Fruit fly (Drosophila melanogaster) whole organism, embryonic: ENCODE measurements around the gene ND-MNLL.

Source experiments
- CG10654 ChIP-seq: fragments of 200-800 bp; sonication (Bioruptor generic); optimal IDR thresholded peaks from 2 replicates; lab custom pipeline; 2016; ENCODE audit warnings: missing biosample characterization, missing genetic modification characterization
- CG12155 ChIP-seq: fragments of 200-800 bp; sonication (Bioruptor generic); optimal IDR thresholded peaks from 3 replicates; lab custom pipeline; 2016; ENCODE audit warnings: missing biosample characterization, missing genetic modification characterization
- CG1233 ChIP-seq: fragments of 200-800 bp; sonication (Bioruptor generic); optimal IDR thresholded peaks from 4 replicates; lab custom pipeline; 2018; ENCODE audit warnings: missing biosample characterization, mild to moderate bottlenecking, missing genetic modification characterization
- CG14965 ChIP-seq: fragments of 200-800 bp; sonication (Bioruptor generic); optimal IDR thresholded peaks from 2 replicates; lab custom pipeline; 2016; ENCODE audit warnings: missing biosample characterization, missing genetic modification characterization, borderline replicate concordance
- CG17186 ChIP-seq: fragments of 200-800 bp; sonication (Bioruptor generic); optimal IDR thresholded peaks from 3 replicates; lab custom pipeline; 2017; ENCODE audit warnings: missing biosample characterization, missing genetic modification reagents, missing genetic modification characterization
- CG2120 ChIP-seq: fragments of 200-800 bp; sonication (Bioruptor generic); optimal IDR thresholded peaks from 3 replicates; lab custom pipeline; 2016; ENCODE audit warnings: missing biosample characterization, missing genetic modification characterization
- CG33213 ChIP-seq: fragments of 200-800 bp; sonication (Bioruptor generic); optimal IDR thresholded peaks from 3 replicates; lab custom pipeline; 2016; ENCODE audit warnings: missing biosample characterization, missing genetic modification characterization
- CG34224 ChIP-seq: fragments of 200-800 bp; sonication (Bioruptor generic); IDR thresholded peaks from 3 replicates; pipeline ENCODE4 v1.3.6; 2022; ENCODE audit warnings: missing biosample characterization, missing genetic modification characterization; ENCODE audit not compliant: partially characterized antibody
- CG4424 ChIP-seq: fragments of 200-800 bp; sonication (Bioruptor generic); optimal IDR thresholded peaks from 3 replicates; lab custom pipeline; 2016; ENCODE audit warnings: missing biosample characterization, missing genetic modification characterization
- CG6813 ChIP-seq: fragments of 200-800 bp; sonication (Bioruptor generic); optimal IDR thresholded peaks from 2 replicates; lab custom pipeline; 2017; ENCODE audit warnings: missing biosample characterization, missing genetic modification characterization, mild to moderate bottlenecking, moderate library complexity, missing genetic modification reagents
- CG7271 ChIP-seq: fragments of 200-800 bp; sonication (Bioruptor generic); optimal IDR thresholded peaks from 2 replicates; lab custom pipeline; 2018; ENCODE audit warnings: missing biosample characterization, mild to moderate bottlenecking, missing genetic modification characterization, moderate library complexity
- CG7372 ChIP-seq: fragments of 200-800 bp; sonication (Bioruptor generic); IDR thresholded peaks from 2 replicates; pipeline ENCODE4 v1.3.6; 2022; ENCODE audit warnings: missing biosample characterization, missing genetic modification characterization
- CG7786 ChIP-seq: fragments of 200-800 bp; sonication (Bioruptor generic); optimal IDR thresholded peaks from 2 replicates; lab custom pipeline; 2016; ENCODE audit warnings: missing biosample characterization, missing genetic modification characterization
- CG7987 ChIP-seq: fragments of 200-800 bp; sonication (Bioruptor generic); optimal IDR thresholded peaks from 2 replicates; lab custom pipeline; 2018; ENCODE audit warnings: missing biosample characterization, mild to moderate bottlenecking, missing genetic modification characterization, moderate library complexity
- CG8359 ChIP-seq: fragments of 200-800 bp; sonication (Bioruptor generic); optimal IDR thresholded peaks from 2 replicates; lab custom pipeline; 2017; ENCODE audit warnings: missing biosample characterization, mild to moderate bottlenecking, missing genetic modification characterization, borderline replicate concordance
- CG8924 ChIP-seq: fragments of 200-800 bp; optimal IDR thresholded peaks from 3 replicates; lab custom pipeline; 2019; ENCODE audit warnings: missing biosample characterization, mild to moderate bottlenecking, missing genetic modification characterization, moderate library complexity
- CG9215 ChIP-seq: fragments of 200-800 bp; sonication (Bioruptor generic); IDR thresholded peaks from 2 replicates; pipeline ENCODE4 v1.3.6; 2022; ENCODE audit warnings: missing biosample characterization, missing genetic modification characterization
- Chrac-16 ChIP-seq: fragments of 200-800 bp; sonication (Bioruptor generic); optimal IDR thresholded peaks from 3 replicates; lab custom pipeline; 2016; ENCODE audit warnings: missing biosample characterization, missing genetic modification characterization
- D ChIP-seq, 2 experiments: fragments of 200-800 bp in 1 of 2; fragments of >200 bp in 1 of 2; sonication (Bioruptor generic) in 1 of 2; optimal IDR thresholded peaks; 2 replicates in 1 of 2; 3 replicates in 1 of 2; lab custom pipeline; 2017; ENCODE audit warnings: mild to moderate bottlenecking in 1 of 2, missing biosample characterization in 1 of 2, missing genetic modification characterization in 1 of 2, missing genetic modification reagents in 1 of 2
- Ets97D ChIP-seq: fragments of 200-800 bp; sonication (Bioruptor generic); optimal IDR thresholded peaks from 3 replicates; lab custom pipeline; 2016; ENCODE audit warnings: missing biosample characterization, missing genetic modification characterization
- HLH3B ChIP-seq: fragments of 200-800 bp; sonication (Bioruptor generic); IDR thresholded peaks from 2 replicates; pipeline ENCODE4 v1.3.6; 2022; ENCODE audit warnings: missing biosample characterization, missing genetic modification characterization
- HLHmδ ChIP-seq: fragments of 200-800 bp; sonication (Bioruptor generic); optimal IDR thresholded peaks from 2 replicates; lab custom pipeline; 2018; ENCODE audit warnings: missing biosample characterization, mild to moderate bottlenecking, missing genetic modification characterization, moderate library complexity
- HmgD ChIP-seq: fragments of 200-800 bp; sonication (Bioruptor generic); optimal IDR thresholded peaks from 3 replicates; lab custom pipeline; 2016; ENCODE audit warnings: missing biosample characterization, missing genetic modification characterization
- HmgZ ChIP-seq: fragments of 200-800 bp; sonication (Bioruptor generic); optimal IDR thresholded peaks from 2 replicates; lab custom pipeline; 2018; ENCODE audit warnings: missing biosample characterization, mild to moderate bottlenecking, missing genetic modification characterization
- MESR4 ChIP-seq: fragments of 200-800 bp; sonication (Bioruptor generic); optimal IDR thresholded peaks from 2 replicates; lab custom pipeline; 2018; ENCODE audit warnings: missing biosample characterization, mild to moderate bottlenecking, missing genetic modification characterization, moderate library complexity
- Nf-YC ChIP-seq: fragments of 200-800 bp; optimal IDR thresholded peaks from 3 replicates; lab custom pipeline; 2019; ENCODE audit warnings: missing biosample characterization, mild to moderate bottlenecking, missing genetic modification characterization, moderate library complexity
- Opbp ChIP-seq: fragments of 200-800 bp; sonication (Bioruptor generic); IDR thresholded peaks from 3 replicates; pipeline ENCODE4 v1.3.6; 2022; ENCODE audit warnings: missing biosample characterization, missing genetic modification characterization; ENCODE audit not compliant: partially characterized antibody
- Pdp1 ChIP-seq, 2 experiments: fragments of 200-800 bp; sonication (Bioruptor generic); optimal IDR thresholded peaks; 3 replicates each; lab custom pipeline; 2016; ENCODE audit warnings: missing biosample characterization in 2 of 2, missing genetic modification characterization in 2 of 2, mild to moderate bottlenecking in 1 of 2, moderate library complexity in 1 of 2
- az2 ChIP-seq: fragments of 200-800 bp; sonication (Bioruptor generic); optimal IDR thresholded peaks from 3 replicates; lab custom pipeline; 2016; ENCODE audit warnings: missing biosample characterization, missing genetic modification characterization
- bigmax ChIP-seq: fragments of 200-800 bp; sonication (Bioruptor generic); optimal IDR thresholded peaks from 2 replicates; lab custom pipeline; 2018; ENCODE audit warnings: missing biosample characterization, mild to moderate bottlenecking, missing genetic modification characterization
- bsh ChIP-seq, 2 experiments: fragments of 200-800 bp; sonication (Bioruptor generic); optimal IDR thresholded peaks; 2 replicates each; lab custom pipeline; 2017 to 2018; ENCODE audit warnings: mild to moderate bottlenecking in 2 of 2, missing biosample characterization in 2 of 2, missing genetic modification characterization in 2 of 2, moderate library complexity in 1 of 2
- crc ChIP-seq: fragments of 200-800 bp; sonication (Bioruptor generic); optimal IDR thresholded peaks from 2 replicates; lab custom pipeline; 2016; ENCODE audit warnings: missing biosample characterization, missing genetic modification characterization
- dimm ChIP-seq: fragments of 200-800 bp; sonication (Bioruptor generic); IDR thresholded peaks from 2 replicates; pipeline ENCODE4 v1.3.6; 2022; ENCODE audit warnings: missing biosample characterization, missing genetic modification characterization
- gce ChIP-seq: fragments of 200-800 bp; sonication (Bioruptor generic); IDR thresholded peaks from 3 replicates; pipeline ENCODE4 v1.3.6; 2022; ENCODE audit warnings: missing biosample characterization, missing genetic modification characterization
- gcm ChIP-seq: fragments of 200-800 bp; sonication (Bioruptor generic); optimal IDR thresholded peaks from 2 replicates; lab custom pipeline; 2019; ENCODE audit warnings: missing biosample characterization, mild to moderate bottlenecking, missing genetic modification characterization, moderate library complexity
- gsb-n ChIP-seq: fragments of 200-800 bp; sonication (Bioruptor generic); optimal IDR thresholded peaks from 3 replicates; lab custom pipeline; 2018; ENCODE audit warnings: missing biosample characterization, mild to moderate bottlenecking, missing genetic modification characterization
- h ChIP-seq: fragments of >200 bp; optimal IDR thresholded peaks from 2 replicates; lab custom pipeline; 2017
- jigr1 ChIP-seq: fragments of 200-800 bp; sonication (Bioruptor generic); IDR thresholded peaks from 3 replicates; pipeline ENCODE4 v1.3.6; 2022; ENCODE audit warnings: missing biosample characterization, missing genetic modification characterization
- kni ChIP-seq: fragments of 200-800 bp; sonication (Bioruptor generic); optimal IDR thresholded peaks from 3 replicates; lab custom pipeline; 2017; ENCODE audit warnings: mild to moderate bottlenecking, missing biosample characterization, missing genetic modification reagents, missing genetic modification characterization
- mirr ChIP-seq: fragments of 200-800 bp; sonication (Bioruptor generic); optimal IDR thresholded peaks from 3 replicates; lab custom pipeline; 2018; ENCODE audit warnings: missing biosample characterization, mild to moderate bottlenecking, missing genetic modification characterization
- oc ChIP-seq: fragments of 200-800 bp; sonication (Bioruptor generic); optimal IDR thresholded peaks from 2 replicates; lab custom pipeline; 2018; ENCODE audit warnings: missing biosample characterization, mild to moderate bottlenecking, missing genetic modification characterization, moderate library complexity
- pb ChIP-seq: fragments of 200-800 bp; sonication (Bioruptor generic); optimal IDR thresholded peaks from 3 replicates; lab custom pipeline; 2016; ENCODE audit warnings: missing biosample characterization, missing genetic modification characterization
- scrt ChIP-seq: fragments of 200-800 bp; sonication (Bioruptor generic); optimal IDR thresholded peaks from 2 replicates; lab custom pipeline; 2018; ENCODE audit warnings: missing biosample characterization, mild to moderate bottlenecking, missing genetic modification characterization, moderate library complexity
- sd ChIP-seq: fragments of 200-800 bp; sonication (Bioruptor generic); optimal IDR thresholded peaks from 3 replicates; lab custom pipeline; 2018; ENCODE audit warnings: missing biosample characterization, mild to moderate bottlenecking, missing genetic modification characterization, moderate library complexity
- stc ChIP-seq: fragments of 200-800 bp; sonication (Bioruptor generic); IDR thresholded peaks from 2 replicates; pipeline ENCODE4 v1.3.6; 2022; ENCODE audit warnings: missing biosample characterization, missing genetic modification characterization
- tap ChIP-seq: fragments of 200-800 bp; optimal IDR thresholded peaks from 3 replicates; lab custom pipeline; 2019; ENCODE audit warnings: missing biosample characterization, mild to moderate bottlenecking, missing genetic modification characterization, moderate library complexity
- wek ChIP-seq: fragments of 200-800 bp; sonication (Bioruptor generic); optimal IDR thresholded peaks from 3 replicates; lab custom pipeline; 2018; ENCODE audit warnings: missing biosample characterization, mild to moderate bottlenecking, missing genetic modification characterization, moderate library complexity

ND-MNLL gene

dm6 chrX:7920081-7920688 lies 26.6 kb upstream of the ND-MNLL start, which contains the start of the genes hdm and Ykt6 (continued):
- TF ChIP-seq pb (GFP tag; lab: Kevin White, UChicago) (peak; percentile 31), h (lab: Kevin White, UChicago) (no peak), Chrac-16 (GFP tag; lab: Kevin White, UChicago) (peak; percentile 74), sd (tag; lab: Kevin White, UChicago) (no peak), HLH3B (GFP tag; lab: Robert Waterston, UW) (peak; percentile 77), CG17186 (GFP tag; lab: Kevin White, UChicago) (peak; percentile 90), CG34224 (peak; percentile 99), bsh (GFP tag; optimal IDR thresholded peaks at IDR 0.05; lab: Kevin White, UChicago) (peak in 1 of 2 experiments; percentile 78), CG10654 (peak; percentile 71), CG1233 (GFP tag; lab: Kevin White, UChicago) (peak; percentile 56), scrt (GFP tag; lab: Kevin White, UChicago) (peak; percentile 29), dimm (GFP tag; lab: Robert Waterston, UW) (no peak), CG14965 (peak; percentile 39), D (optimal IDR thresholded peaks at IDR 0.05; lab: Kevin White, UChicago) (no peak), D (GFP tag; optimal IDR thresholded peaks at IDR 0.05; lab: Kevin White, UChicago) (peak; percentile 48), wek (GFP tag; lab: Kevin White, UChicago) (peak; percentile 51), CG4424 (GFP tag; lab: Kevin White, UChicago) (peak; percentile 74), CG7372 (GFP tag; lab: Robert Waterston, UW) (peak; percentile 79)
- TF ChIP-seq, all 482 proteins: peak for 367

DNA sequence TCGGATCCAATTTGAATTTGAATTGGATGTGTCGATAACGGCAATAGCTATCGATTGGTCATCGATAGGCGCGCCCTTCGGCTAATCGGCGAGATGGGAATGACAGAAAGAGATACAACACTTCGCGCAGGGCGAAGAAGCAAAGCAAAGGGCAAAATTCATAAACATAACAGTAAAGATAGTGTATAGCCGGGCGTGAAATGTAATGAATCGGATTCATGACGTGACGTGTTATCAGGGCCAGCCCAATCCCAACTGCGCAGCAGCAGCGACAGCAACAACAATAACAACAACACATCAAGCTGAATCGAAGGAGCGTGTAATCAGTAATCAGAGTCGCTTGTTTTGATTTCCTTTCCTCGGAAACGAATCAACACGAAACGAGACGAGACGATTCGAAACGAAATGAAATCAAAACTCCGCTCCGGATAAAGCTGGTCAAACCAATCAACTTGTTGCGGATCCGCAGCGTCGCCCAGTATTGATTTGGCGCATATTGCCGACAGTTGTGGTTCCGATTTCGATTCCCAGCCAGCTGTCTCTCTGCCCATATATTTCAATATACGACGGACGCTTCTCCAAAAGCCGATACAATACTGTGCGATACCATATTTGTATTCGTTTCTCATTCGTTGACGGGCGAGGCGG lies 18.5 kb upstream of the ND-MNLL start, which contains the start of gene snz:
snz (plus strand) TSS at position 107 of the 648 bp plus-strand sequence.
- TF ChIP-seq Pdp1 (GFP tag; optimal IDR thresholded peaks at IDR 0.05; lab: Kevin White, UChicago) = peak in 1 of 2 experiments; percentile 52
- no peak for TF ChIP-seq CG33213 (GFP tag; lab: Kevin White, UChicago)
- TF ChIP-seq CG2120 (GFP tag; lab: Kevin White, UChicago) = peak; percentile 25
- no peak for TF ChIP-seq CG6813
- TF ChIP-seq Opbp (GFP tag; lab: Robert Waterston, UW) = peak; percentile 74; the same call in 2 of the 3 replicates
- no peak for TF ChIP-seq CG8924 (tag; lab: Kevin White, UChicago)
- TF ChIP-seq mirr (GFP tag; lab: Kevin White, UChicago) = peak; percentile 83
- peak; percentile 70 for TF ChIP-seq CG12155 (GFP tag; lab: Kevin White, UChicago)
- TF ChIP-seq tap = no peak
- no peak for TF ChIP-seq CG4424 (GFP tag; lab: Kevin White, UChicago)
- TF ChIP-seq HmgZ (tag; lab: Kevin White, UChicago) = peak; percentile 54
- TF ChIP-seq CG7987 (GFP tag; lab: Kevin White, UChicago) = peak; percentile 23
- no peak for TF ChIP-seq crc (GFP tag; lab: Kevin White, UChicago)
- no peak for TF ChIP-seq oc (tag; lab: Kevin White, UChicago)
- TF ChIP-seq CG9215 (GFP tag; lab: Robert Waterston, UW) = no peak
- TF ChIP-seq MESR4 = peak; percentile 38
- TF ChIP-seq gsb-n = no peak
- TF ChIP-seq HLHmδ (GFP tag; lab: Kevin White, UChicago) = no peak
- no peak for TF ChIP-seq stc (GFP tag; lab: Robert Waterston, UW)
- TF ChIP-seq az2 (GFP tag; lab: Kevin White, UChicago) = no peak
- TF ChIP-seq gce (GFP tag; lab: Robert Waterston, UW) = no peak
- TF ChIP-seq CG8359 (GFP tag; lab: Kevin White, UChicago) = no peak
- TF ChIP-seq bigmax = no peak
- TF ChIP-seq HmgD (GFP tag; lab: Kevin White, UChicago) = no peak
- TF ChIP-seq gcm = no peak
- TF ChIP-seq jigr1 = no peak
- peak; percentile 50 for TF ChIP-seq Nf-YC (tag; lab: Kevin White, UChicago)
- no peak for TF ChIP-seq CG7271
- TF ChIP-seq kni (GFP tag; lab: Kevin White, UChicago) = no peak
- no peak for TF ChIP-seq CG7786 (GFP tag; lab: Kevin White, UChicago)
- peak; percentile 51 for TF ChIP-seq CG17186 (GFP tag; lab: Kevin White, UChicago)
- peak; percentile 38 for TF ChIP-seq Ets97D (GFP tag; lab: Kevin White, UChicago)
